Worm (Caenorhabditis elegans): ENCODE results near the gene mig-21.

mig-21 gene

DNA sequence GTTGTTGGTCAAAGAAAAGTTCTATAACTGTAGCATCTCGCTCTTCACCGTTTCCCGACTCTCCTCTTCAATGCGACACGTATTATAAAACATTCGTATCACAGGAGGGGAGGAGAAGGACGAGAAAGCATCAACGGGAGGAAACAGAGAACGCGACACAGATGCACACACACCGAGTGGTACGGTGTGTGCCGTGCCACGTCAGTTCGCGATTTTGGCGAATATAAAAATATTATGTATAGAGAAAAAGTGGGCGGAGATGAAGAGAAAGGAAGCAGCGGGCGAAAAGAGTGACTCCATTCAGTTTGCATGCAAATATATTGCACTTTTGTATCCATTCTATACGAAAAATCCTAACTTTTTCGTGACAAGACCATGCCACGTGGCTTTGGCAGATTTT, 36.5 kb upstream of the mig-21 start (continued):
- no peak for TF ChIP-seq nhr-90 (tag; optimal IDR thresholded peaks at IDR 0.05)
- no peak for TF ChIP-seq ztf-6 (GFP tag; IDR thresholded peaks at IDR 0.05)
- no peak for TF ChIP-seq chd-7 (tag; optimal IDR thresholded peaks at IDR 0.05)
- no peak for TF ChIP-seq hsf-1 (GFP tag; IDR thresholded peaks at IDR 0.05)
- TF ChIP-seq tbx-9 (tag; optimal IDR thresholded peaks at IDR 0.05; ENCODE audit: borderline replicate concordance): no peak
- TF ChIP-seq hmg-1.2 (GFP tag; IDR thresholded peaks at IDR 0.05): peak; percentile 26; the same call in 1 of the 2 replicates
- no peak for TF ChIP-seq lin-40 (tag; optimal IDR thresholded peaks at IDR 0.05)
- TF ChIP-seq F10E7.11 (tag; optimal IDR thresholded peaks at IDR 0.05): no peak
- TF ChIP-seq hmg-20 (GFP tag; IDR thresholded peaks at IDR 0.05): no peak
- no peak for TF ChIP-seq Y67H2A.10 (GFP tag; conservative IDR thresholded peaks at IDR 0.05)
- no peak for TF ChIP-seq ekl-4 (GFP tag; IDR thresholded peaks at IDR 0.05)
- no peak for TF ChIP-seq madf-8 (GFP tag; conservative IDR thresholded peaks at IDR 0.05)
- no peak for TF ChIP-seq ets-4 (GFP tag; optimal IDR thresholded peaks at IDR 0.05)
- no peak for TF ChIP-seq let-526 (GFP tag; IDR thresholded peaks at IDR 0.05)
- no peak; the same call in 1 of the 2 replicates for TF ChIP-seq B0336.3 (GFP tag; IDR thresholded peaks at IDR 0.05)
- no peak for TF ChIP-seq madf-3 (GFP tag; IDR thresholded peaks at IDR 0.05)
- TF ChIP-seq lir-1 (GFP tag; conservative IDR thresholded peaks at IDR 0.05): no peak
- TF ChIP-seq zfh-2 (GFP tag; conservative IDR thresholded peaks at IDR 0.05): no peak; the same call in none of the 2 replicates
- TF ChIP-seq ceh-27 (GFP tag; optimal IDR thresholded peaks at IDR 0.05): no peak
- TF ChIP-seq F39B2.1 (GFP tag; IDR thresholded peaks at IDR 0.05): no peak
- no peak for TF ChIP-seq ceh-100 (GFP tag; IDR thresholded peaks at IDR 0.05)
- TF ChIP-seq rec-8 (tag; optimal IDR thresholded peaks at IDR 0.05): no peak
- no peak for TF ChIP-seq snpc-1.3 (tag; optimal IDR thresholded peaks at IDR 0.05; ENCODE audit: insufficient read depth)
- no peak for TF ChIP-seq ztf-28 (GFP tag; IDR thresholded peaks at IDR 0.05)
- no peak for TF ChIP-seq nhr-27 (tag; optimal IDR thresholded peaks at IDR 0.05)
- TF ChIP-seq F23B12.7 (tag; optimal IDR thresholded peaks at IDR 0.05; ENCODE audit: insufficient read depth): no peak
- no peak for TF ChIP-seq ccch-3 (GFP tag; optimal IDR thresholded peaks at IDR 0.05)
- no peak for TF ChIP-seq nhr-179 (tag; optimal IDR thresholded peaks at IDR 0.05)
- no peak for TF ChIP-seq bed-1 (GFP tag; IDR thresholded peaks at IDR 0.05)
- TF ChIP-seq nhr-80 (tag; optimal IDR thresholded peaks at IDR 0.05): peak; percentile 67
- no peak for TF ChIP-seq snpc-1.1 (tag; optimal IDR thresholded peaks at IDR 0.05; ENCODE audit: insufficient read depth)
- TF ChIP-seq dpff-1 (tag; optimal IDR thresholded peaks at IDR 0.05): no peak
- TF ChIP-seq snpc-4 (GFP tag; optimal IDR thresholded peaks at IDR 0.05): no peak
- TF ChIP-seq snpc-4 (tag; optimal IDR thresholded peaks at IDR 0.05): peak in 3 of 4 experiments; percentile 13 to 42 (median 35)
- TF ChIP-seq unc-130 (GFP tag; optimal IDR thresholded peaks at IDR 0.05): no peak
- TF ChIP-seq lin-26 (GFP tag; IDR thresholded peaks at IDR 0.05): no peak
- no peak for TF ChIP-seq xnd-1 (tag; optimal IDR thresholded peaks at IDR 0.05)
- no peak for TF ChIP-seq ceh-91 (GFP tag; IDR thresholded peaks at IDR 0.05)
- TF ChIP-seq lin-54 (GFP tag; optimal IDR thresholded peaks at IDR 0.05): peak; percentile 33
- no peak for TF ChIP-seq ztf-26 (tag; optimal IDR thresholded peaks at IDR 0.05)
- no peak for TF ChIP-seq nhr-120 (GFP tag; IDR thresholded peaks at IDR 0.05)
- peak; percentile 1 for TF ChIP-seq mes-4 (tag; optimal IDR thresholded peaks at IDR 0.05)
- TF ChIP-seq F22D6.2 (tag; optimal IDR thresholded peaks at IDR 0.05): no peak
- TF ChIP-seq ceh-79 (tag; optimal IDR thresholded peaks at IDR 0.05): no peak
- no peak for TF ChIP-seq Y56A3A.18 (GFP tag; IDR thresholded peaks at IDR 0.05)
- TF ChIP-seq ama-1 (optimal IDR thresholded peaks at IDR 0.05): no peak
- TF ChIP-seq ama-1 (GFP tag; optimal IDR thresholded peaks at IDR 0.05): no peak
- TF ChIP-seq Y53G8AR.9 (GFP tag; conservative IDR thresholded peaks at IDR 0.05): no peak
- TF ChIP-seq F49E8.2 (tag; optimal IDR thresholded peaks at IDR 0.05; ENCODE audit: insufficient read depth): no peak
- no peak for TF ChIP-seq mxl-1 (tag; optimal IDR thresholded peaks at IDR 0.05)
